Fruit fly (Drosophila melanogaster) whole organism, embryonic: Measurements from ENCODE around the gene CG34303.

Experiments
- CG10321 ChIP-seq: fragments of 200-800 bp; sonication (Bioruptor generic); IDR thresholded peaks from 2 replicates; pipeline ENCODE4 v1.3.6; 2022; ENCODE audit warnings: missing biosample characterization, missing genetic modification characterization
- CG12219 ChIP-seq: fragments of 200-800 bp; sonication (Bioruptor generic); optimal IDR thresholded peaks from 3 replicates; lab custom pipeline; 2018; ENCODE audit warnings: missing biosample characterization, mild to moderate bottlenecking, missing genetic modification characterization
- CG12744 ChIP-seq: fragments of 200-800 bp; sonication (Bioruptor generic); optimal IDR thresholded peaks from 2 replicates; lab custom pipeline; 2016; ENCODE audit warnings: missing biosample characterization, missing genetic modification characterization
- CG15073 ChIP-seq: fragments of 200-800 bp; sonication (Bioruptor generic); optimal IDR thresholded peaks from 2 replicates; lab custom pipeline; 2016; ENCODE audit warnings: missing biosample characterization, missing genetic modification characterization
- CG15269 ChIP-seq: fragments of 200-800 bp; sonication (Bioruptor generic); optimal IDR thresholded peaks from 2 replicates; lab custom pipeline; 2018; ENCODE audit warnings: missing biosample characterization, mild to moderate bottlenecking, missing genetic modification characterization, moderate library complexity
- CG15479 ChIP-seq: fragments of 200-800 bp; sonication (Bioruptor generic); optimal IDR thresholded peaks from 3 replicates; lab custom pipeline; 2019; ENCODE audit warnings: missing biosample characterization, mild to moderate bottlenecking, missing genetic modification characterization, moderate library complexity
- CG1602 ChIP-seq: fragments of 200-800 bp; sonication (Bioruptor generic); optimal IDR thresholded peaks from 3 replicates; lab custom pipeline; 2016; ENCODE audit warnings: missing biosample characterization, missing genetic modification characterization
- CG16815 ChIP-seq: fragments of 200-800 bp; sonication (Bioruptor generic); optimal IDR thresholded peaks from 3 replicates; lab custom pipeline; 2017; ENCODE audit warnings: missing biosample characterization, mild to moderate bottlenecking, missing genetic modification characterization
- CG2199 ChIP-seq: fragments of 200-800 bp; sonication (Bioruptor generic); IDR thresholded peaks from 3 replicates; pipeline ENCODE4 v1.3.6; 2022; ENCODE audit warnings: missing biosample characterization, missing genetic modification characterization
- CG2678 ChIP-seq: fragments of 200-800 bp; sonication (Bioruptor generic); optimal IDR thresholded peaks from 3 replicates; lab custom pipeline; 2019; ENCODE audit warnings: missing biosample characterization, mild to moderate bottlenecking, missing genetic modification characterization, moderate library complexity
- CG32532 ChIP-seq: fragments of 200-800 bp; sonication (Bioruptor generic); IDR thresholded peaks from 2 replicates; pipeline ENCODE4 v1.3.6; 2022; ENCODE audit warnings: missing biosample characterization, missing genetic modification characterization
- CG34422 ChIP-seq: fragments of 200-800 bp; sonication (Bioruptor generic); IDR thresholded peaks from 3 replicates; pipeline ENCODE4 v1.3.6; 2022; ENCODE audit warnings: missing biosample characterization, missing genetic modification characterization
- CG43689 ChIP-seq: fragments of 200-800 bp; sonication (Bioruptor generic); IDR thresholded peaks from 2 replicates; pipeline ENCODE4 v1.3.6; 2022; ENCODE audit warnings: missing biosample characterization, missing genetic modification characterization
- CG4424 ChIP-seq: fragments of 200-800 bp; sonication (Bioruptor generic); optimal IDR thresholded peaks from 3 replicates; lab custom pipeline; 2016; ENCODE audit warnings: missing biosample characterization, missing genetic modification characterization
- CG5245 ChIP-seq: fragments of 200-800 bp; sonication (Bioruptor generic); optimal IDR thresholded peaks from 3 replicates; lab custom pipeline; 2016; ENCODE audit warnings: missing biosample characterization, missing genetic modification characterization
- CG6765 ChIP-seq: fragments of 200-800 bp; sonication (Bioruptor generic); optimal IDR thresholded peaks from 3 replicates; lab custom pipeline; 2017; ENCODE audit warnings: missing biosample characterization, mild to moderate bottlenecking, missing genetic modification characterization
- CG6854 ChIP-seq: fragments of 200-800 bp; sonication (Bioruptor generic); optimal IDR thresholded peaks from 3 replicates; lab custom pipeline; 2017; ENCODE audit warnings: missing biosample characterization, mild to moderate bottlenecking, missing genetic modification characterization
- Chrac-16 ChIP-seq: fragments of 200-800 bp; sonication (Bioruptor generic); optimal IDR thresholded peaks from 3 replicates; lab custom pipeline; 2016; ENCODE audit warnings: missing biosample characterization, missing genetic modification characterization
- Ets65A ChIP-seq: fragments of 200-800 bp; sonication (Bioruptor generic); peaks from one replicate; lab custom pipeline; 2016; ENCODE audit warnings: missing biosample characterization, missing genetic modification characterization
- Fer1 ChIP-seq: fragments of 200-800 bp; sonication (Bioruptor generic); optimal IDR thresholded peaks from 2 replicates; lab custom pipeline; 2017; ENCODE audit warnings: missing biosample characterization, mild to moderate bottlenecking, missing genetic modification characterization
- HmgZ ChIP-seq: fragments of 200-800 bp; sonication (Bioruptor generic); optimal IDR thresholded peaks from 2 replicates; lab custom pipeline; 2018; ENCODE audit warnings: missing biosample characterization, mild to moderate bottlenecking, missing genetic modification characterization
- Jarid2 ChIP-seq: fragments of 200-800 bp; sonication (Bioruptor generic); optimal IDR thresholded peaks from 3 replicates; lab custom pipeline; 2017; ENCODE audit warnings: mild to moderate bottlenecking, missing biosample characterization, missing genetic modification reagents, missing genetic modification characterization
- Kr ChIP-seq: fragments of 200-800 bp; sonication (Bioruptor generic); optimal IDR thresholded peaks from 2 replicates; lab custom pipeline; 2017; ENCODE audit warnings: missing biosample characterization, mild to moderate bottlenecking, missing genetic modification characterization
- NC2β ChIP-seq: fragments of 200-800 bp; sonication (Bioruptor generic); optimal IDR thresholded peaks from 2 replicates; lab custom pipeline; 2016; ENCODE audit warnings: missing biosample characterization, missing genetic modification characterization
- Usf ChIP-seq: fragments of 200-800 bp; sonication (Bioruptor generic); optimal IDR thresholded peaks from 2 replicates; lab custom pipeline; 2017; ENCODE audit warnings: missing genotype, missing biosample characterization, missing genetic modification characterization
- ab ChIP-seq: fragments of 200-800 bp; sonication (Bioruptor generic); optimal IDR thresholded peaks from 2 replicates; lab custom pipeline; 2016; ENCODE audit warnings: missing biosample characterization, missing genetic modification characterization
- ase ChIP-seq: fragments of 200-800 bp; sonication (Bioruptor generic); IDR thresholded peaks from 3 replicates; pipeline ENCODE4 v1.3.6; 2022; ENCODE audit warnings: missing biosample characterization, missing genetic modification characterization
- br ChIP-seq: fragments of >200 bp; optimal IDR thresholded peaks from 2 replicates; lab custom pipeline; 2017
- chinmo ChIP-seq: fragments of 200-800 bp; sonication (Bioruptor generic); IDR thresholded peaks from 4 replicates; pipeline ENCODE4 v1.3.6; 2022; ENCODE audit warnings: missing biosample characterization, missing genetic modification characterization; ENCODE audit not compliant: partially characterized antibody
- ci ChIP-seq: fragments of 200-800 bp; sonication (Bioruptor generic); IDR thresholded peaks from 3 replicates; pipeline ENCODE4 v1.3.6; 2022; ENCODE audit warnings: missing biosample characterization, missing genetic modification characterization
- fd102C ChIP-seq: fragments of 200-800 bp; sonication (Bioruptor generic); optimal IDR thresholded peaks from 2 replicates; lab custom pipeline; 2018; ENCODE audit warnings: missing biosample characterization, mild to moderate bottlenecking, missing genetic modification characterization, moderate library complexity
- gce ChIP-seq: fragments of 200-800 bp; sonication (Bioruptor generic); IDR thresholded peaks from 3 replicates; pipeline ENCODE4 v1.3.6; 2022; ENCODE audit warnings: missing biosample characterization, missing genetic modification characterization
- gro ChIP-seq: fragments of 200-800 bp; sonication (Bioruptor generic); optimal IDR thresholded peaks from 2 replicates; lab custom pipeline; 2016; ENCODE audit warnings: missing biosample characterization, missing genetic modification characterization
- gsb ChIP-seq: fragments of 200-800 bp; sonication (Bioruptor generic); IDR thresholded peaks from 2 replicates; pipeline ENCODE4 v1.3.6; 2022; ENCODE audit warnings: missing biosample characterization, missing genetic modification characterization
- gsb-n ChIP-seq: fragments of 200-800 bp; sonication (Bioruptor generic); optimal IDR thresholded peaks from 3 replicates; lab custom pipeline; 2018; ENCODE audit warnings: missing biosample characterization, mild to moderate bottlenecking, missing genetic modification characterization
- h ChIP-seq: fragments of >200 bp; optimal IDR thresholded peaks from 2 replicates; lab custom pipeline; 2017
- hb ChIP-seq: fragments of 200-800 bp; sonication (Bioruptor generic); IDR thresholded peaks from 3 replicates; pipeline ENCODE4 v1.3.6; 2022; ENCODE audit warnings: missing biosample characterization, missing genetic modification characterization; ENCODE audit not compliant: partially characterized antibody
- jumu ChIP-seq: fragments of 200-800 bp; sonication (Bioruptor generic); optimal IDR thresholded peaks from 3 replicates; lab custom pipeline; 2016; ENCODE audit warnings: missing biosample characterization, missing genetic modification characterization
- lab ChIP-seq: fragments of 200-800 bp; sonication (Bioruptor generic); optimal IDR thresholded peaks from 3 replicates; lab custom pipeline; 2017; ENCODE audit warnings: missing biosample characterization, missing genetic modification characterization, mild to moderate bottlenecking, moderate library complexity, missing genetic modification reagents
- org-1 ChIP-seq: fragments of 200-800 bp; sonication (Bioruptor generic); optimal IDR thresholded peaks from 2 replicates; lab custom pipeline; 2017; ENCODE audit warnings: missing biosample characterization, missing genetic modification characterization
- otp ChIP-seq: fragments of 200-800 bp; sonication (Bioruptor generic); IDR thresholded peaks from 3 replicates; pipeline ENCODE4, ENCODE4 v1.3.6; 2022; ENCODE audit warnings: missing biosample characterization, missing genetic modification characterization
- pan ChIP-seq, 4 experiments: fragments of >200 bp in 3 of 4; fragments of 200-800 bp in 1 of 4; sonication (Bioruptor generic) in 1 of 4; optimal IDR thresholded peaks in 3 of 4; IDR thresholded peaks in 1 of 4; 2 replicates each; pipeline versions ENCODE4 v1.3.6 to Lab custom; 2017 to 2022; ENCODE audit warnings: missing biosample characterization in 2 of 4, missing genetic modification characterization in 2 of 4, mixed read lengths in 1 of 4
- pho ChIP-seq: fragments of 200-800 bp; sonication (Bioruptor generic); optimal IDR thresholded peaks from 2 replicates; lab custom pipeline; 2016; ENCODE audit warnings: missing biosample characterization, missing genetic modification characterization
- repo ChIP-seq: fragments of 200-800 bp; sonication (Bioruptor generic); optimal IDR thresholded peaks from 2 replicates; lab custom pipeline; 2016; ENCODE audit warnings: missing biosample characterization, missing genetic modification characterization
- shn ChIP-seq: fragments of 200-800 bp; sonication (Bioruptor generic); optimal IDR thresholded peaks from 3 replicates; lab custom pipeline; 2016; ENCODE audit warnings: missing biosample characterization, missing genetic modification characterization
- sisA ChIP-seq: fragments of 200-800 bp; sonication (Bioruptor generic); IDR thresholded peaks from 2 replicates; pipeline ENCODE4 v1.3.6; 2022; ENCODE audit warnings: missing biosample characterization, missing genetic modification characterization
- sna ChIP-seq: fragments of 200-800 bp; sonication (Bioruptor generic); IDR thresholded peaks from 2 replicates; pipeline ENCODE4 v1.3.6; 2022; ENCODE audit warnings: missing biosample characterization, missing genetic modification characterization; ENCODE audit not compliant: partially characterized antibody
- vvl ChIP-seq: fragments of 200-800 bp; sonication (Bioruptor generic); IDR thresholded peaks from 2 replicates; pipeline ENCODE4 v1.3.6; 2022; ENCODE audit warnings: missing biosample characterization, missing genetic modification characterization
- wdn ChIP-seq: fragments of 200-800 bp; sonication (Bioruptor generic); IDR thresholded peaks from 2 replicates; pipeline ENCODE4 v1.3.6; 2022; ENCODE audit warnings: missing biosample characterization, missing genetic modification characterization
- yki ChIP-seq: fragments of >200 bp; optimal IDR thresholded peaks from 3 replicates; lab custom pipeline; 2018
- zen ChIP-seq: fragments of 200-800 bp; sonication (Bioruptor generic); optimal IDR thresholded peaks from 3 replicates; lab custom pipeline; 2018; ENCODE audit warnings: missing biosample characterization, mild to moderate bottlenecking, missing genetic modification characterization, moderate library complexity

The CG34303 gene

dm6 chr3R:10111150-10111814, 40.4 kb downstream of the CG34303 start (continued):
- TF ChIP-seq ase (GFP tag; lab: Robert Waterston, UW), result no peak
- 0 out of 4 replicates have a peak, but pooled peaks have one; percentile 8 for TF ChIP-seq chinmo (GFP tag; lab: Robert Waterston, UW)
- no peak for TF ChIP-seq Usf (GFP tag; lab: Kevin White, UChicago)
- TF ChIP-seq CG2678 (tag; lab: Kevin White, UChicago), result no peak
- TF ChIP-seq CG15479 (GFP tag; lab: Kevin White, UChicago), result peak; percentile 58
- TF ChIP-seq CG2199 (GFP tag; lab: Robert Waterston, UW), result no peak
- TF ChIP-seq zen, result peak; percentile 52
- TF ChIP-seq ci, result no peak
- TF ChIP-seq gsb-n (tag; lab: Kevin White, UChicago), result peak; percentile 68
- no peak for TF ChIP-seq gro (GFP tag; lab: Kevin White, UChicago)
- no peak for TF ChIP-seq org-1 (GFP tag; lab: Kevin White, UChicago)
- no peak for TF ChIP-seq vvl (GFP tag; lab: Robert Waterston, UW)
- no peak for TF ChIP-seq ab
- TF ChIP-seq yki (lab: Kevin White, UChicago), result no peak
- TF ChIP-seq hb (GFP tag; lab: Robert Waterston, UW), result 0 out of 3 replicates have a peak, but pooled peaks have one; percentile 34
- TF ChIP-seq NC2β (GFP tag; lab: Kevin White, UChicago), result no peak
- TF ChIP-seq wdn (GFP tag; lab: Robert Waterston, UW), result no peak
- TF ChIP-seq CG12744 (GFP tag; lab: Kevin White, UChicago), result no peak
- no peak for TF ChIP-seq repo

DNA sequence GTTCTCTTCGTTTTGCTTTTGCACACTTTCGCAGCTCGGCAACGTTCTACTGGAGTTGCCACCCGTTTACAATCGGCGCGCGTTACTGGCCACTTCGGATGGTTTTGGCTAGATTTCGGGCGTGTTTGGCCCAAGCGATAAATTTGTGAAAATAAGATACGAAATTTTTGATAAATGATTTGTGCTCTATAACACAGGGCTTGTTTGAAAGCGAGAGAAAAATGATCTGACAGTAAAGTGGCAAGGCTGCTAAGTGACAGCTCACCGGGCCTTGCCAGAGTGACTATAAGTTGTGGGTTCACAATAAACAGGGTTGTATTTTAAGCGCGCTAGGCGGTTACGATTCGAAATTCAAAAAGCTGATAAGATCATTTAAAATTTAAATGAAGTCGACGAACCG, 41.7 kb downstream of the CG34303 start, which contains the start of gene Fmr1:
Fmr1 (minus strand) TSS at position 184 of the 400 bp plus-strand sequence.
- TF ChIP-seq sisA (GFP tag; lab: Robert Waterston, UW), result peak; percentile 53
- no peak for TF ChIP-seq CG6765 (GFP tag; lab: Kevin White, UChicago)
- no peak for TF ChIP-seq Jarid2 (GFP tag; lab: Kevin White, UChicago)
- TF ChIP-seq HmgZ (tag; lab: Kevin White, UChicago), result peak; percentile 73
- TF ChIP-seq Fer1 (GFP tag; lab: Kevin White, UChicago), result peak; percentile 56
- peak; percentile 96 for TF ChIP-seq Ets65A (GFP tag; lab: Kevin White, UChicago)
- peak; percentile 62 for TF ChIP-seq CG32532 (GFP tag; lab: Robert Waterston, UW)
- TF ChIP-seq CG16815 (GFP tag; lab: Kevin White, UChicago), result peak; percentile 9
- no peak for TF ChIP-seq CG34422 (GFP tag; lab: Robert Waterston, UW)
- TF ChIP-seq CG43689 (GFP tag; lab: Robert Waterston, UW), result no peak
- TF ChIP-seq shn (GFP tag; lab: Kevin White, UChicago), result peak; percentile 60
- TF ChIP-seq CG1602, result no peak
- TF ChIP-seq CG10321, result no peak
- no peak for TF ChIP-seq CG5245 (GFP tag; lab: Kevin White, UChicago)
- no peak for TF ChIP-seq CG15073 (GFP tag; lab: Kevin White, UChicago)
- TF ChIP-seq fd102C, result no peak
- TF ChIP-seq h (lab: Kevin White, UChicago), result no peak
- no peak for TF ChIP-seq lab (GFP tag; lab: Kevin White, UChicago)
- no peak for TF ChIP-seq otp
- peak; percentile 69 for TF ChIP-seq jumu (GFP tag; lab: Kevin White, UChicago)
- TF ChIP-seq Usf (GFP tag; lab: Kevin White, UChicago), result no peak
- TF ChIP-seq gsb (GFP tag; lab: Robert Waterston, UW), result no peak
- peak; percentile 18 for TF ChIP-seq Chrac-16
- peak; percentile 42 for TF ChIP-seq pho (GFP tag; lab: Kevin White, UChicago)
- TF ChIP-seq pan (optimal IDR thresholded peaks at IDR 0.05; lab: Kevin White, UChicago), result no peak
- peak in 1 of 2 experiments; percentile 58 for TF ChIP-seq pan (GFP tag; optimal IDR thresholded peaks at IDR 0.05 in 1 of 2, IDR thresholded peaks at IDR 0.05 in 1 of 2)
- peak; percentile 22 for TF ChIP-seq CG4424 (GFP tag; lab: Kevin White, UChicago)
- no peak for TF ChIP-seq br (lab: Kevin White, UChicago)
- TF ChIP-seq CG6854 (GFP tag; lab: Kevin White, UChicago), result no peak
- TF ChIP-seq gce (GFP tag; lab: Robert Waterston, UW), result no peak
- TF ChIP-seq CG15269 (tag; lab: Kevin White, UChicago), result peak; percentile 45
- TF ChIP-seq sna, result no peak
- TF ChIP-seq zen, result peak; percentile 36
- no peak for TF ChIP-seq CG12219
- no peak for TF ChIP-seq Kr (GFP tag; lab: Kevin White, UChicago)
